Worm (Caenorhabditis elegans) whole organism, mixed stage, embryonic: ENCODE results near the gene rgs-6.

ENCODE experiments used
- M03D4.4 ChIP-seq: sonication (generic microtip); optimal IDR thresholded peaks from 2 replicates; lab custom pipeline; 2017; ENCODE audit warnings: mild to moderate bottlenecking, missing genetic modification characterization, missing compliant biosample characterization
- bed-3 ChIP-seq: fragments of 200-800 bp; sonication (Bioruptor generic); optimal IDR thresholded peaks from 3 replicates; lab custom pipeline; 2018; ENCODE audit warnings: mild to moderate bottlenecking, missing genetic modification characterization, moderate library complexity, missing compliant biosample characterization
- blmp-1 ChIP-seq: fragments of 150-350 bp; optimal IDR thresholded peaks from 2 replicates; lab custom pipeline; 2014; ENCODE audit warnings: missing biosample characterization, missing genetic modification characterization
- ceh-39 ChIP-seq: fragments of 150-350 bp; optimal IDR thresholded peaks from 2 replicates; lab custom pipeline; 2014; ENCODE audit warnings: missing biosample characterization, missing genetic modification characterization
- ceh-43 ChIP-seq: fragments of 200-800 bp; sonication (Bioruptor generic); optimal IDR thresholded peaks from 2 replicates; lab custom pipeline; 2018; ENCODE audit warnings: mild to moderate bottlenecking, missing genetic modification characterization, moderate library complexity, missing compliant biosample characterization
- ceh-83 ChIP-seq: fragments of 200-800 bp; sonication (Bioruptor generic); optimal IDR thresholded peaks from 2 replicates; lab custom pipeline; 2018; ENCODE audit warnings: mild to moderate bottlenecking, missing genetic modification characterization, missing compliant biosample characterization
- ces-1 ChIP-seq: fragments of 150-350 bp; optimal IDR thresholded peaks from 2 replicates; lab custom pipeline; 2014; ENCODE audit warnings: missing biosample characterization, missing genetic modification reagents, missing genetic modification characterization
- cnd-1 ChIP-seq: fragments of 200-800 bp; sonication (Bioruptor generic); optimal IDR thresholded peaks from 2 replicates; lab custom pipeline; 2018; ENCODE audit warnings: mild to moderate bottlenecking, missing genetic modification characterization, missing compliant biosample characterization
- drap-1 ChIP-seq: fragments of 200-800 bp; sonication (Bioruptor generic); optimal IDR thresholded peaks from 3 replicates; lab custom pipeline; 2018; ENCODE audit warnings: mild to moderate bottlenecking, missing genetic modification characterization, missing compliant biosample characterization
- elt-1 ChIP-seq: sonication (generic microtip); optimal IDR thresholded peaks from 2 replicates; lab custom pipeline; 2017; ENCODE audit warnings: missing genetic modification characterization, mild to moderate bottlenecking, missing compliant biosample characterization, antibody characterized with exemption, moderate library complexity, borderline replicate concordance; ENCODE audit not compliant: insufficient read depth
- elt-3 ChIP-seq: fragments of 150-350 bp; optimal IDR thresholded peaks from 2 replicates; lab custom pipeline; 2014; ENCODE audit warnings: missing biosample characterization, missing genetic modification characterization
- flh-1 ChIP-seq: fragments of 200-800 bp; sonication (Bioruptor generic); optimal IDR thresholded peaks from 2 replicates; lab custom pipeline; 2018; ENCODE audit warnings: mild to moderate bottlenecking, missing genetic modification characterization, moderate library complexity, missing compliant biosample characterization
- ham-2 ChIP-seq: fragments of 200-800 bp; sonication (Bioruptor generic); optimal IDR thresholded peaks from 2 replicates; lab custom pipeline; 2018; ENCODE audit warnings: mild to moderate bottlenecking, missing genetic modification characterization, missing compliant biosample characterization
- hlh-1 ChIP-seq: fragments of 150-350 bp; optimal IDR thresholded peaks from 2 replicates; lab custom pipeline; 2014; ENCODE audit warnings: missing biosample characterization, missing genetic modification reagents, missing genetic modification characterization
- lin-13 ChIP-seq: fragments of 150-350 bp; optimal IDR thresholded peaks from 2 replicates; lab custom pipeline; 2014; ENCODE audit warnings: missing biosample characterization, missing genetic modification characterization
- lin-32 ChIP-seq: fragments of 200-800 bp; sonication (Bioruptor generic); optimal IDR thresholded peaks from 2 replicates; lab custom pipeline; 2018; ENCODE audit warnings: mild to moderate bottlenecking, missing genetic modification characterization, missing compliant biosample characterization
- lsy-2 ChIP-seq: fragments of 150-350 bp; optimal IDR thresholded peaks from 2 replicates; lab custom pipeline; 2014; ENCODE audit warnings: missing biosample characterization, missing genetic modification characterization
- mab-5 ChIP-seq: fragments of 150-350 bp; optimal IDR thresholded peaks from 2 replicates; lab custom pipeline; 2014; ENCODE audit warnings: missing biosample characterization, missing genetic modification characterization
- mep-1 ChIP-seq: fragments of 150-350 bp; optimal IDR thresholded peaks from 2 replicates; lab custom pipeline; 2017; ENCODE audit warnings: missing biosample characterization, missing genetic modification reagents, missing genetic modification characterization, inconsistent platforms
- mls-2 ChIP-seq: sonication (generic microtip); optimal IDR thresholded peaks from 2 replicates; lab custom pipeline; 2016; ENCODE audit warnings: mild to moderate bottlenecking, missing genetic modification characterization, moderate library complexity, missing compliant biosample characterization
- nhr-12 ChIP-seq: fragments of 150-350 bp; optimal IDR thresholded peaks from 2 replicates; lab custom pipeline; 2014; ENCODE audit warnings: missing biosample characterization, missing genetic modification characterization
- nhr-2 ChIP-seq: fragments of 150-350 bp; optimal IDR thresholded peaks from 2 replicates; lab custom pipeline; 2014; ENCODE audit warnings: missing biosample characterization, missing genetic modification characterization
- nhr-237 ChIP-seq: fragments of 150-350 bp; optimal IDR thresholded peaks from 2 replicates; lab custom pipeline; 2014; ENCODE audit warnings: missing biosample characterization, missing genetic modification characterization
- nhr-28 ChIP-seq: fragments of 150-350 bp; optimal IDR thresholded peaks from 2 replicates; lab custom pipeline; 2014; ENCODE audit warnings: missing biosample characterization, missing genetic modification characterization
- nhr-76 ChIP-seq: sonication (generic microtip); optimal IDR thresholded peaks from 2 replicates; lab custom pipeline; 2017; ENCODE audit warnings: missing biosample characterization, missing genetic modification characterization
- pha-4 ChIP-seq: fragments of 150-350 bp; optimal IDR thresholded peaks from 2 replicates; lab custom pipeline; 2018; ENCODE audit warnings: missing biosample characterization, missing genetic modification reagents, missing genetic modification characterization
- sem-2 ChIP-seq: fragments of 200-800 bp; sonication (Bioruptor generic); optimal IDR thresholded peaks from 2 replicates; lab custom pipeline; 2018; ENCODE audit warnings: mild to moderate bottlenecking, missing genetic modification characterization, missing compliant biosample characterization
- snpc-4 ChIP-seq: fragments of 150-350 bp; optimal IDR thresholded peaks from 2 replicates; lab custom pipeline; 2014; ENCODE audit warnings: missing biosample characterization, missing genetic modification characterization
- sptf-1 ChIP-seq: sonication (generic microtip); optimal IDR thresholded peaks from 2 replicates; lab custom pipeline; 2017; ENCODE audit warnings: mild to moderate bottlenecking, missing genetic modification characterization, moderate library complexity, missing compliant biosample characterization
- tbx-8 ChIP-seq: fragments of 200-800 bp; sonication (Bioruptor generic); optimal IDR thresholded peaks from 2 replicates; lab custom pipeline; 2018; ENCODE audit warnings: mild to moderate bottlenecking, missing genetic modification characterization, moderate library complexity, missing compliant biosample characterization
- unc-120 ChIP-seq: sonication (generic microtip); optimal IDR thresholded peaks from 2 replicates; lab custom pipeline; 2017; ENCODE audit warnings: missing genetic modification characterization, missing compliant biosample characterization; ENCODE audit not compliant: poor library complexity, severe bottlenecking
- unc-39 ChIP-seq: fragments of 150-350 bp; optimal IDR thresholded peaks from 2 replicates; lab custom pipeline; 2014; ENCODE audit warnings: missing biosample characterization, missing genetic modification characterization
- unc-62 ChIP-seq: fragments of 150-350 bp; optimal IDR thresholded peaks from 2 replicates; lab custom pipeline; 2014; ENCODE audit warnings: missing biosample characterization, missing genetic modification reagents, missing genetic modification characterization
- zip-8 ChIP-seq: fragments of 150-350 bp; optimal IDR thresholded peaks from 2 replicates; lab custom pipeline; 2014; ENCODE audit warnings: missing biosample characterization, missing genetic modification characterization
- ztf-11 ChIP-seq: fragments of 150-350 bp; optimal IDR thresholded peaks from 2 replicates; lab custom pipeline; 2014; ENCODE audit warnings: missing biosample characterization, missing genetic modification characterization

rgs-6 gene

DNA sequence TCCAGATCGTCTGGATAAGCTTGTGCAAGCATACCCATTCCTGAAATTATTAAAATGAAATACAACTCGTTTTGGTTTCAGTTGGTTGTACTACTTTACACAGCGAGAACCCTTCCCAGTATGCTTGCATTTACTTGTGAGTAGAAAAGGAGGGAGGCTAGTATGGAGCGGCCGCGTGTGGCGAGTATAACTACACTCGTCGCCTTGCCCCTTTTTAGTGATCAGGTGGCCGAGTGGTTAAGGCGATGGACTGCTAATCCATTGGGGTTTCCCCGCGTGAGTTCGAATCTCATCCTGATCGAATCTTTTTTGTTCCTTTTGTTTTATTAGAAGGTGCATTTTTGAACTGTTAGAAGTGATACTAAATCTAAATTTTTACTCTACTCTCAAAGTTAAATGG, 25.8 kb downstream of the rgs-6 start:
- TF ChIP-seq blmp-1 (tag; lab: Kevin White, UChicago) (no peak), tbx-8 (peak; percentile 75), nhr-76 (tag; lab: Kevin White, UChicago) (no peak), unc-120 (tag; lab: Kevin White, UChicago) (peak; percentile 89), mab-5 (tag; lab: Kevin White, UChicago) (no peak), lin-13 (tag; lab: Kevin White, UChicago) (peak; percentile 30), pha-4 (tag; lab: Kevin White, UChicago) (no peak), nhr-12 (no peak), ham-2 (peak; percentile 93), unc-62 (GFP tag; lab: Kevin White, UChicago) (peak; percentile 22), elt-3 (tag; lab: Kevin White, UChicago) (no peak), snpc-4 (tag; lab: Kevin White, UChicago) (no peak), zip-8 (tag; lab: Kevin White, UChicago) (no peak), ceh-43 (GFP tag; lab: Kevin White, UChicago) (peak; percentile 87), cnd-1 (peak; percentile 94), ztf-11 (tag; lab: Kevin White, UChicago) (peak; percentile 66), ceh-39 (tag; lab: Kevin White, UChicago) (no peak), mls-2 (tag; lab: Kevin White, UChicago) (peak; percentile 96), drap-1 (GFP tag; lab: Kevin White, UChicago) (peak; percentile 93), ces-1 (GFP tag; lab: Kevin White, UChicago) (peak; percentile 26), nhr-2 (tag; lab: Kevin White, UChicago) (no peak), nhr-28 (tag; lab: Kevin White, UChicago) (peak; percentile 73), mep-1 (peak; percentile 39), sem-2 (GFP tag; lab: Kevin White, UChicago) (peak; percentile 87), elt-1 (no peak), hlh-1 (peak; percentile 23), lin-32 (GFP tag; lab: Kevin White, UChicago) (peak; percentile 87), sptf-1 (peak; percentile 96), unc-39 (tag; lab: Kevin White, UChicago) (no peak), nhr-237 (tag; lab: Kevin White, UChicago) (no peak), ceh-83 (peak; percentile 95), M03D4.4 (tag; lab: Kevin White, UChicago) (peak; percentile 95), bed-3 (GFP tag; lab: Kevin White, UChicago) (peak; percentile 83), lsy-2 (no peak), flh-1 (GFP tag; lab: Kevin White, UChicago) (peak; percentile 82)

DNA sequence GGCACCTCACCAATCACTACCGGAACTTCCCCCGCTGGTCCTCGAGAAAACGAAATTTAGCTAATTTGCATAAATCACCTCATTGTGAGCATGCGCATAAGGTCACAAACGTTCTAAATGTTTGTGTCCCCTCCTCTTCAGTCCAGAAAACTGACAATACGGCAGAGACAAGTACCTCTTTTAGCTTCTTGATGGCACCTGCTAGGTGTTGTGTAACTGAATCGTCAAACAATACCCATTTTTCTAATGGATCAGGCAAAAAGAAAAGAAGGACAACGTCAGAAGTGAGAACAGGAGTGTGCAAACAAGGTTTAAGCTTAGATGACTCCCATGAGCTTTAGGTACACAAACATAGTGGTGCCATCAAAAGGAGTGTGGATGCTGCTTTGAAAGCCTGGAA, 34.0 kb downstream of the rgs-6 start:
- TF ChIP-seq nhr-2 (tag; lab: Kevin White, UChicago) (peak; percentile 30), ztf-11 (tag; lab: Kevin White, UChicago) (no peak), mep-1 (no peak), sptf-1 (no peak), drap-1 (GFP tag; lab: Kevin White, UChicago) (no peak), bed-3 (GFP tag; lab: Kevin White, UChicago) (no peak), nhr-76 (tag; lab: Kevin White, UChicago) (no peak), mls-2 (tag; lab: Kevin White, UChicago) (no peak), tbx-8 (no peak), ces-1 (GFP tag; lab: Kevin White, UChicago) (peak; percentile 32), elt-3 (tag; lab: Kevin White, UChicago) (no peak), zip-8 (tag; lab: Kevin White, UChicago) (no peak), ceh-39 (tag; lab: Kevin White, UChicago) (no peak), nhr-12 (no peak), mab-5 (tag; lab: Kevin White, UChicago) (no peak), flh-1 (GFP tag; lab: Kevin White, UChicago) (no peak), nhr-28 (tag; lab: Kevin White, UChicago) (no peak), hlh-1 (no peak), lin-13 (tag; lab: Kevin White, UChicago) (no peak), blmp-1 (tag; lab: Kevin White, UChicago) (no peak), M03D4.4 (tag; lab: Kevin White, UChicago) (no peak), pha-4 (tag; lab: Kevin White, UChicago) (no peak), ham-2 (peak; percentile 21), cnd-1 (no peak), unc-62 (GFP tag; lab: Kevin White, UChicago) (no peak)

DNA sequence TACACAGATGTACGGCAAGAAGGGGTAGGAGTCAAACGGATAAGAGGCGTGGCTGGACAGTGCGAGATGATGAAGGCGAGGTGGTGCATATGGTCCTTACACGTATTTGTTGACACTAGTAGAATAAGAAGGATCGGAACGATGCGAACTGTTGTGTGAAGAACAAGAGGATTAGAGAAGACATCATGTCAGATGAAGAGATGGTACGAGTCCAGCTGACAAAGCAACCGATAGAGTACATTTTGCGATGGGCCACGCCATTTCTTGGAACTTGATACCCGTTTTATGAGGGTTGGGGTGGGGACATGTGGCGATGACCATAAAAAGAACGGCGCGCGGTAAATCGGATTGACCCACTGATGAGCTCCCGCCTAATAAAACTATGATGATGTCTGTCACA, 35.2 kb downstream of the rgs-6 start:
- TF ChIP-seq cnd-1 (peak; percentile 53), elt-1 (no peak)
